Worm (Caenorhabditis elegans) whole organism, L4/young adult: ENCODE data around the gene kcc-2.

ENCODE experiments used
- dao-5 ChIP-seq: sonication (generic microtip); optimal IDR thresholded peaks from 2 replicates; lab custom pipeline; 2016; ENCODE audit warnings: missing genotype, missing genetic modification characterization, moderate library complexity, missing compliant biosample characterization
- him-1 ChIP-seq: sonication (generic microtip); optimal IDR thresholded peaks from 2 replicates; lab custom pipeline; 2016; ENCODE audit warnings: missing genotype, missing genetic modification reagents, missing genetic modification characterization, missing compliant biosample characterization

DNA sequence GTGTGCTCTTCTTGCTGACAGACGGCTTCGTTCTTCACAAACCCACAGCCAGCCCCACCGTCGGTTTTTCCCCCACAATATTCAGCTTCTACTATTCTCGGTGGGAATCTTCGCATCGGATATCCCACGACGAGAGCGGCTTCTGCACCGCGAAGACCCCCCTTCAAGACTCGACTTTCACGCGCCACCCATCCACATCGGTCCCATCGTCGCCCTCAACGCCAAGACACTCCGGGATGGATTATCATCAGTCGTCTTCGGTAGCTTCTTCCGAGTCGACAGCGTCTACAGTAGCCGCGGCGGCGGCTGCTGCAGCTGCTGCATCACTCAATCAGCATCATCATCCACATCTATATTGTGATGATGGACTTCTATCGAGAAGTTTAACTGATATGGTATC lies 63.7 kb downstream of the kcc-2 start:
- TF ChIP-seq him-1, result no peak
- no peak for TF ChIP-seq dao-5 (tag; lab: Kevin White, UChicago)
